Fruit fly (Drosophila melanogaster): Measurements from ENCODE around the gene CG7443.

CG7443 gene

DNA sequence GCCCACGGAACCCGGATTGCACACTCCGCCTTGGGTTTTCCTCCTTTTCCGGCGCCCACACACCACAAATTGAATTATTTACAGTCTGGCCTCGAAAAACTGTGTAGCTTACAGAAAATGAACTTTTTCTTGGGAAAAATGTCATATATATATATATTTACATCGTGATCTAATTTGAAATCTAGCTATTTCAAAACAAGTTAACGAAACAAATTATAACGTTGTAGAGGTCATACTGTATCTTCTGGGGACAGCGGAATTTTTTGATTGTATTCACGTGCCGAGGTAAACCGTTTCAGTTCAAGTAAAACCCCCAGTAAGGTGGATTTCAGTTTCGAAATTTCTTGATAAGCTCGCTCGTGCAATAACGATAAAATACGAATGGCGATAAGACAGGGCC, 30.3 kb downstream of the CG7443 start (continued):
- TF ChIP-seq tio (GFP tag; optimal IDR thresholded peaks at IDR 0.05): no peak
- TF ChIP-seq CG12659 (GFP tag; optimal IDR thresholded peaks at IDR 0.05): peak; percentile 23
- TF ChIP-seq pros (GFP tag; optimal IDR thresholded peaks at IDR 0.05): no peak
- no peak for TF ChIP-seq dati (GFP tag; IDR thresholded peaks at IDR 0.05)
- TF ChIP-seq CG30403 (GFP tag; optimal IDR thresholded peaks at IDR 0.05): peak; percentile 33
- peak in 1 of 2 experiments; percentile 74 for TF ChIP-seq Eip74EF (GFP tag; optimal IDR thresholded peaks at IDR 0.05)
- no peak for TF ChIP-seq hb (GFP tag; IDR thresholded peaks at IDR 0.05; ENCODE audit: partially characterized antibody)
- no peak for TF ChIP-seq ab (GFP tag; optimal IDR thresholded peaks at IDR 0.05)
- TF ChIP-seq CG10274 (GFP tag; optimal IDR thresholded peaks at IDR 0.05): no peak
- TF ChIP-seq Xbp1 (GFP tag; optimal IDR thresholded peaks at IDR 0.05): peak; percentile 42
- TF ChIP-seq D (optimal IDR thresholded peaks at IDR 0.05): no peak
- TF ChIP-seq D (GFP tag; optimal IDR thresholded peaks at IDR 0.05): no peak
- peak; percentile 78 for TF ChIP-seq CG10366 (GFP tag; IDR thresholded peaks at IDR 0.05)
- no peak for TF ChIP-seq abd-A (tag; optimal IDR thresholded peaks at IDR 0.05)
- TF ChIP-seq Poxn (GFP tag; IDR thresholded peaks at IDR 0.05): 0 out of 2 replicates have a peak, but pooled peaks have one; percentile 14
- TF ChIP-seq seq (GFP tag; IDR thresholded peaks at IDR 0.05): peak; percentile 28; the same call in 1 of the 2 replicates
- no peak for TF ChIP-seq CG8478 (optimal IDR thresholded peaks at IDR 0.05)
- TF ChIP-seq Bdp1 (GFP tag; optimal IDR thresholded peaks at IDR 0.05): no peak
- TF ChIP-seq grn (GFP tag; optimal IDR thresholded peaks at IDR 0.05): no peak
- peak; percentile 39; the same call in 1 of the 4 replicates for TF ChIP-seq Gug (GFP tag; IDR thresholded peaks at IDR 0.05)
- no peak for TF ChIP-seq CG12299 (tag; optimal IDR thresholded peaks at IDR 0.05)
- TF ChIP-seq Xrp1 (GFP tag; IDR thresholded peaks at IDR 0.05): peak; percentile 65
- TF ChIP-seq CG6254 (GFP tag; optimal IDR thresholded peaks at IDR 0.05): peak; percentile 22
- TF ChIP-seq her (GFP tag; optimal IDR thresholded peaks at IDR 0.05): no peak
- peak; percentile 66 for TF ChIP-seq CG5953 (GFP tag; IDR thresholded peaks at IDR 0.05)
- TF ChIP-seq schlank (tag; optimal IDR thresholded peaks at IDR 0.05): no peak
- no peak for TF ChIP-seq shn (GFP tag; optimal IDR thresholded peaks at IDR 0.05)
- no peak for TF ChIP-seq CG18011 (GFP tag; optimal IDR thresholded peaks at IDR 0.05)
- TF ChIP-seq CG2129 (GFP tag; IDR thresholded peaks at IDR 0.05; ENCODE audit: partially characterized antibody): no peak
- TF ChIP-seq so (GFP tag; IDR thresholded peaks at IDR 0.05): peak; percentile 62; the same call in 1 of the 3 replicates
- TF ChIP-seq CG9437 (GFP tag; optimal IDR thresholded peaks at IDR 0.05): no peak
- TF ChIP-seq CG10267 (tag; optimal IDR thresholded peaks at IDR 0.05): peak; percentile 1
- peak; percentile 85 for TF ChIP-seq sr (GFP tag; IDR thresholded peaks at IDR 0.05)
- TF ChIP-seq lab (GFP tag; optimal IDR thresholded peaks at IDR 0.05): peak; percentile 74
- TF ChIP-seq CG31224 (GFP tag; IDR thresholded peaks at IDR 0.05): peak; percentile 40; the same call in 1 of the 2 replicates
- TF ChIP-seq CG4854 (GFP tag; optimal IDR thresholded peaks at IDR 0.05): no peak
- TF ChIP-seq zfh1 (GFP tag; IDR thresholded peaks at IDR 0.05): no peak; the same call in 2 of the 3 replicates
- TF ChIP-seq Chrac-16 (GFP tag; optimal IDR thresholded peaks at IDR 0.05): peak; percentile 10
- peak; percentile 17 for TF ChIP-seq caup (GFP tag; optimal IDR thresholded peaks at IDR 0.05; ENCODE audit: severe bottlenecking)
- peak; percentile 35 for TF ChIP-seq CG4820 (GFP tag; optimal IDR thresholded peaks at IDR 0.05)
- peak; percentile 43 for TF ChIP-seq CG43689 (GFP tag; IDR thresholded peaks at IDR 0.05)
- no peak for TF ChIP-seq CG42726 (GFP tag; IDR thresholded peaks at IDR 0.05; ENCODE audit: partially characterized antibody)
- TF ChIP-seq CG10543 (GFP tag; optimal IDR thresholded peaks at IDR 0.05): peak; percentile 1
- TF ChIP-seq ranshi (GFP tag; IDR thresholded peaks at IDR 0.05): no peak; the same call in 1 of the 2 replicates
- TF ChIP-seq sug (tag; optimal IDR thresholded peaks at IDR 0.05): peak; percentile 73
- TF ChIP-seq Hmx (GFP tag; optimal IDR thresholded peaks at IDR 0.05): no peak
- TF ChIP-seq kay (GFP tag; optimal IDR thresholded peaks at IDR 0.05): no peak
- peak; percentile 31; the same call in 1 of the 2 replicates for TF ChIP-seq ssp (GFP tag; IDR thresholded peaks at IDR 0.05)
- peak; percentile 62 for TF ChIP-seq lbe (GFP tag; optimal IDR thresholded peaks at IDR 0.05)
- 0 out of 2 replicates have a peak, but pooled peaks have one; percentile 16 for TF ChIP-seq CG1024 (GFP tag; IDR thresholded peaks at IDR 0.05)
- peak; percentile 48 for TF ChIP-seq CG11696 (GFP tag; IDR thresholded peaks at IDR 0.05)
